Fruit fly (Drosophila melanogaster): ENCODE data around the gene Nsf2.

- TF ChIP-seq CG32264 (GFP tag; optimal IDR thresholded peaks at IDR 0.05) (no peak), brk (GFP tag; optimal IDR thresholded peaks at IDR 0.05) (no peak), usp (GFP tag; optimal IDR thresholded peaks at IDR 0.05) (no peak)
These were observed 22.0 kb downstream of the Nsf2 start for dm6 chr3R:13815566-13816374.

All from whole organism, wandering third instar larva.